Fruit fly (Drosophila melanogaster) whole organism, embryonic: ENCODE measurements around the gene HDAC3.

ENCODE experiments used
- Adf1 ChIP-seq: fragments of 200-800 bp; sonication (Bioruptor generic); IDR thresholded peaks from 2 replicates; pipeline ENCODE4 v1.3.6; 2022; ENCODE audit warnings: missing biosample characterization, missing genetic modification characterization
- B-H2 ChIP-seq: fragments of 200-800 bp; sonication (Bioruptor generic); optimal IDR thresholded peaks from 2 replicates; lab custom pipeline; 2018; ENCODE audit warnings: missing biosample characterization, mild to moderate bottlenecking, missing genetic modification characterization
- CG11247 ChIP-seq: fragments of 200-800 bp; sonication (Bioruptor generic); IDR thresholded peaks from 2 replicates; pipeline ENCODE4 v1.3.6; 2022; ENCODE audit warnings: missing biosample characterization, missing genetic modification characterization
- CG11398 ChIP-seq: fragments of 200-800 bp; sonication (Bioruptor generic); optimal IDR thresholded peaks from 2 replicates; lab custom pipeline; 2016; ENCODE audit warnings: missing biosample characterization, missing genetic modification characterization
- CG11696 ChIP-seq: fragments of 200-800 bp; sonication (Bioruptor generic); IDR thresholded peaks from 2 replicates; pipeline ENCODE4 v1.3.6; 2022; ENCODE audit warnings: missing biosample characterization, missing genetic modification characterization
- CG13287 ChIP-seq: fragments of 200-800 bp; sonication (Bioruptor generic); IDR thresholded peaks from 2 replicates; pipeline ENCODE4 v1.3.6; 2022; ENCODE audit warnings: missing biosample characterization, missing genetic modification characterization; ENCODE audit not compliant: partially characterized antibody
- CG15011 ChIP-seq: fragments of 200-800 bp; sonication (Bioruptor generic); optimal IDR thresholded peaks from 3 replicates; lab custom pipeline; 2018; ENCODE audit warnings: missing biosample characterization, mild to moderate bottlenecking, missing genetic modification characterization
- CG15073 ChIP-seq: fragments of 200-800 bp; sonication (Bioruptor generic); optimal IDR thresholded peaks from 2 replicates; lab custom pipeline; 2016; ENCODE audit warnings: missing biosample characterization, missing genetic modification characterization
- CG17912 ChIP-seq: fragments of 200-800 bp; sonication (Bioruptor generic); optimal IDR thresholded peaks from 2 replicates; lab custom pipeline; 2018; ENCODE audit warnings: missing biosample characterization, mild to moderate bottlenecking, missing genetic modification characterization
- CG31365 ChIP-seq: fragments of 200-800 bp; sonication (Bioruptor generic); optimal IDR thresholded peaks from 2 replicates; lab custom pipeline; 2018; ENCODE audit warnings: missing biosample characterization, mild to moderate bottlenecking, missing genetic modification characterization
- CG3281 ChIP-seq: fragments of 200-800 bp; sonication (Bioruptor generic); optimal IDR thresholded peaks from 3 replicates; lab custom pipeline; 2017; ENCODE audit warnings: missing biosample characterization, mild to moderate bottlenecking, missing genetic modification characterization
- CG34376 ChIP-seq: fragments of 200-800 bp; sonication (Bioruptor generic); optimal IDR thresholded peaks from 2 replicates; lab custom pipeline; 2018; ENCODE audit warnings: missing biosample characterization, mild to moderate bottlenecking, missing genetic modification characterization
- CG4730 ChIP-seq: fragments of 200-800 bp; sonication (Bioruptor generic); IDR thresholded peaks from 2 replicates; pipeline ENCODE4 v1.3.6; 2022; ENCODE audit warnings: missing biosample characterization, missing genetic modification characterization
- CG6689 ChIP-seq: fragments of 200-800 bp; sonication (Bioruptor generic); IDR thresholded peaks from 2 replicates; pipeline ENCODE4 v1.3.6; 2022; ENCODE audit warnings: missing biosample characterization, missing genetic modification characterization
- CG8290 ChIP-seq, 3 experiments: fragments of 200-800 bp; sonication (Bioruptor generic); optimal IDR thresholded peaks; 2 replicates each; lab custom pipeline; 2016 to 2019; ENCODE audit warnings: missing biosample characterization in 3 of 3, missing genetic modification characterization in 3 of 3, mild to moderate bottlenecking in 2 of 3, moderate library complexity in 1 of 3
- Chrac-16 ChIP-seq: fragments of 200-800 bp; sonication (Bioruptor generic); optimal IDR thresholded peaks from 3 replicates; lab custom pipeline; 2016; ENCODE audit warnings: missing biosample characterization, missing genetic modification characterization
- Deaf1 ChIP-seq: fragments of 200-800 bp; optimal IDR thresholded peaks from 3 replicates; lab custom pipeline; 2019; ENCODE audit warnings: missing biosample characterization, mild to moderate bottlenecking, missing genetic modification characterization, moderate library complexity
- Doc3 ChIP-seq: fragments of 200-800 bp; sonication (Bioruptor generic); IDR thresholded peaks from 3 replicates; pipeline ENCODE4 v1.3.6; 2022; ENCODE audit warnings: missing biosample characterization, missing genetic modification characterization; ENCODE audit not compliant: partially characterized antibody
- E2f2 ChIP-seq: fragments of 200-800 bp; sonication (Bioruptor generic); IDR thresholded peaks from 2 replicates; pipeline ENCODE4 v1.3.6; 2022; ENCODE audit warnings: missing biosample characterization, missing genetic modification characterization
- Ets65A ChIP-seq: fragments of 200-800 bp; sonication (Bioruptor generic); peaks from one replicate; lab custom pipeline; 2016; ENCODE audit warnings: missing biosample characterization, missing genetic modification characterization
- Fer1 ChIP-seq: fragments of 200-800 bp; sonication (Bioruptor generic); optimal IDR thresholded peaks from 2 replicates; lab custom pipeline; 2017; ENCODE audit warnings: missing biosample characterization, mild to moderate bottlenecking, missing genetic modification characterization
- GATAe ChIP-seq: fragments of 200-800 bp; sonication (Bioruptor generic); conservative IDR thresholded peaks from 2 replicates; pipeline ENCODE4 v1.3.6; 2022; ENCODE audit warnings: missing biosample characterization, missing genetic modification characterization
- HLH54F ChIP-seq: fragments of 200-800 bp; sonication (Bioruptor generic); optimal IDR thresholded peaks from 3 replicates; lab custom pipeline; 2016; ENCODE audit warnings: missing biosample characterization, missing genetic modification characterization
- Hey ChIP-seq: fragments of 200-800 bp; sonication (Bioruptor generic); optimal IDR thresholded peaks from 3 replicates; lab custom pipeline; 2018; ENCODE audit warnings: missing biosample characterization, mild to moderate bottlenecking, missing genetic modification characterization
- Hsf ChIP-seq: fragments of 200-800 bp; sonication (Bioruptor generic); optimal IDR thresholded peaks from 3 replicates; lab custom pipeline; 2016; ENCODE audit warnings: missing biosample characterization, missing genetic modification characterization
- Jarid2 ChIP-seq: fragments of 200-800 bp; sonication (Bioruptor generic); optimal IDR thresholded peaks from 3 replicates; lab custom pipeline; 2017; ENCODE audit warnings: mild to moderate bottlenecking, missing biosample characterization, missing genetic modification reagents, missing genetic modification characterization
- MBD-R2 ChIP-seq: fragments of 200-800 bp; sonication (Bioruptor generic); IDR thresholded peaks from 2 replicates; pipeline ENCODE4 v1.3.6; 2022; ENCODE audit warnings: missing biosample characterization, missing genetic modification characterization
- Mad ChIP-seq: fragments of 200-800 bp; sonication (Bioruptor generic); optimal IDR thresholded peaks from 2 replicates; lab custom pipeline; 2016; ENCODE audit warnings: missing biosample characterization, missing genetic modification characterization
- Med ChIP-seq: fragments of 200-800 bp; sonication (Bioruptor generic); peaks from one replicate; lab custom pipeline; 2016; ENCODE audit warnings: missing biosample characterization, missing genetic modification characterization, mild to moderate bottlenecking, inconsistent platforms, moderate library complexity
- NK7.1 ChIP-seq: fragments of 200-800 bp; sonication (Bioruptor generic); optimal IDR thresholded peaks from 3 replicates; lab custom pipeline; 2016; ENCODE audit warnings: missing biosample characterization, missing genetic modification characterization
- Opbp ChIP-seq: fragments of 200-800 bp; sonication (Bioruptor generic); IDR thresholded peaks from 3 replicates; pipeline ENCODE4 v1.3.6; 2022; ENCODE audit warnings: missing biosample characterization, missing genetic modification characterization; ENCODE audit not compliant: partially characterized antibody
- Pdp1 ChIP-seq, 2 experiments: fragments of 200-800 bp; sonication (Bioruptor generic); optimal IDR thresholded peaks; 3 replicates each; lab custom pipeline; 2016; ENCODE audit warnings: missing biosample characterization in 2 of 2, missing genetic modification characterization in 2 of 2, mild to moderate bottlenecking in 1 of 2, moderate library complexity in 1 of 2
- Poxn ChIP-seq: fragments of 200-800 bp; sonication (Bioruptor generic); IDR thresholded peaks from 2 replicates; pipeline ENCODE4 v1.3.6; 2022; ENCODE audit warnings: missing biosample characterization, missing genetic modification characterization
- abd-A ChIP-seq: fragments of 200-800 bp; sonication (Bioruptor generic); optimal IDR thresholded peaks from 3 replicates; lab custom pipeline; 2019; ENCODE audit warnings: missing biosample characterization, mild to moderate bottlenecking, missing genetic modification characterization, moderate library complexity
- crol ChIP-seq: fragments of 200-800 bp; sonication (Bioruptor generic); IDR thresholded peaks from 2 replicates; pipeline ENCODE4 v1.3.6; 2022; ENCODE audit warnings: missing biosample characterization, missing genetic modification characterization
- dysf ChIP-seq: fragments of 200-800 bp; sonication (Bioruptor generic); IDR thresholded peaks from 3 replicates; pipeline ENCODE4 v1.3.6; 2022; ENCODE audit warnings: missing biosample characterization, missing genetic modification characterization
- exex ChIP-seq: fragments of 200-800 bp; sonication (Bioruptor generic); optimal IDR thresholded peaks from 4 replicates; lab custom pipeline; 2018; ENCODE audit warnings: missing biosample characterization, mild to moderate bottlenecking, missing genetic modification characterization, moderate library complexity
- gfzf ChIP-seq: fragments of 200-800 bp; sonication (Bioruptor generic); optimal IDR thresholded peaks from 2 replicates; lab custom pipeline; 2016; ENCODE audit warnings: missing biosample characterization, mild to moderate bottlenecking, missing genetic modification characterization, moderate library complexity
- lab ChIP-seq: fragments of 200-800 bp; sonication (Bioruptor generic); optimal IDR thresholded peaks from 3 replicates; lab custom pipeline; 2017; ENCODE audit warnings: missing biosample characterization, missing genetic modification characterization, mild to moderate bottlenecking, moderate library complexity, missing genetic modification reagents
- lmd ChIP-seq: fragments of 200-800 bp; sonication (Bioruptor generic); IDR thresholded peaks from 2 replicates; pipeline ENCODE4 v1.3.6; 2022; ENCODE audit warnings: missing biosample characterization, missing genetic modification characterization
- pan ChIP-seq, 4 experiments: fragments of >200 bp in 3 of 4; fragments of 200-800 bp in 1 of 4; sonication (Bioruptor generic) in 1 of 4; optimal IDR thresholded peaks in 3 of 4; IDR thresholded peaks in 1 of 4; 2 replicates each; pipeline versions ENCODE4 v1.3.6 to Lab custom; 2017 to 2022; ENCODE audit warnings: missing biosample characterization in 2 of 4, missing genetic modification characterization in 2 of 4, mixed read lengths in 1 of 4
- pzg ChIP-seq: fragments of 200-800 bp; sonication (Bioruptor generic); optimal IDR thresholded peaks from 3 replicates; lab custom pipeline; 2018; ENCODE audit warnings: missing biosample characterization, mild to moderate bottlenecking, missing genetic modification characterization, moderate library complexity
- scrt ChIP-seq: fragments of 200-800 bp; sonication (Bioruptor generic); optimal IDR thresholded peaks from 2 replicates; lab custom pipeline; 2018; ENCODE audit warnings: missing biosample characterization, mild to moderate bottlenecking, missing genetic modification characterization, moderate library complexity
- sd ChIP-seq: fragments of 200-800 bp; sonication (Bioruptor generic); optimal IDR thresholded peaks from 3 replicates; lab custom pipeline; 2018; ENCODE audit warnings: missing biosample characterization, mild to moderate bottlenecking, missing genetic modification characterization, moderate library complexity
- sens-2 ChIP-seq: fragments of 200-800 bp; sonication (Bioruptor generic); IDR thresholded peaks from 2 replicates; pipeline ENCODE4 v1.3.6; 2022; ENCODE audit warnings: missing biosample characterization, missing genetic modification characterization
- slou ChIP-seq: fragments of 200-800 bp; sonication (Bioruptor generic); optimal IDR thresholded peaks from 3 replicates; lab custom pipeline; 2016; ENCODE audit warnings: missing biosample characterization, missing genetic modification characterization
- sug ChIP-seq: fragments of 200-800 bp; optimal IDR thresholded peaks from 2 replicates; lab custom pipeline; 2019; ENCODE audit warnings: missing biosample characterization, mild to moderate bottlenecking, missing genetic modification characterization, moderate library complexity
- wdn ChIP-seq: fragments of 200-800 bp; sonication (Bioruptor generic); IDR thresholded peaks from 2 replicates; pipeline ENCODE4 v1.3.6; 2022; ENCODE audit warnings: missing biosample characterization, missing genetic modification characterization
- zfh1 ChIP-seq: fragments of 200-800 bp; sonication (Bioruptor generic); IDR thresholded peaks from 3 replicates; pipeline ENCODE4 v1.3.6; 2022; ENCODE audit warnings: missing biosample characterization, missing genetic modification characterization

The HDAC3 gene

dm6 chr3R:5502646-5503045 is 28.2 kb upstream of the HDAC3 start, which contains the start of gene NKCC (continued):
- TF ChIP-seq zfh1 (GFP tag; lab: Robert Waterston, UW): 0 out of 3 replicates have a peak, but pooled peaks have one; percentile 12
- peak; percentile 15 for TF ChIP-seq CG34376 (GFP tag; lab: Kevin White, UChicago)
- TF ChIP-seq exex: peak; percentile 4
- TF ChIP-seq Chrac-16 (GFP tag; lab: Kevin White, UChicago): no peak
- TF ChIP-seq abd-A (tag; lab: Kevin White, UChicago): no peak
- TF ChIP-seq Fer1: peak; percentile 18
- TF ChIP-seq Opbp (GFP tag; lab: Robert Waterston, UW): no peak
- 0 out of 2 replicates have a peak, but pooled peaks have one; percentile 18 for TF ChIP-seq MBD-R2 (GFP tag; lab: Robert Waterston, UW)
- TF ChIP-seq CG11696 (GFP tag; lab: Robert Waterston, UW): no peak
- peak; percentile 57 for TF ChIP-seq Adf1 (GFP tag; lab: Robert Waterston, UW)
- peak; percentile 80 for TF ChIP-seq Deaf1 (tag; lab: Kevin White, UChicago)
- no peak for TF ChIP-seq CG15011 (GFP tag; lab: Kevin White, UChicago)
- peak; percentile 46; the same call in 1 of the 2 replicates for TF ChIP-seq E2f2 (GFP tag; lab: Robert Waterston, UW)
- no peak for TF ChIP-seq dysf
- peak in 1 of 2 experiments; percentile 3 for TF ChIP-seq Pdp1 (GFP tag; optimal IDR thresholded peaks at IDR 0.05; lab: Kevin White, UChicago)
- no peak for TF ChIP-seq Mad (GFP tag; lab: Kevin White, UChicago)
- no peak for TF ChIP-seq CG8290 (GFP tag; optimal IDR thresholded peaks at IDR 0.05; lab: Kevin White, UChicago)
- peak in 1 of 2 experiments; percentile 3 for TF ChIP-seq CG8290 (tag; optimal IDR thresholded peaks at IDR 0.05; lab: Kevin White, UChicago)
- TF ChIP-seq sens-2 (GFP tag; lab: Robert Waterston, UW): 0 out of 2 replicates have a peak, but pooled peaks have one; percentile 4
- TF ChIP-seq CG17912 (GFP tag; lab: Kevin White, UChicago): no peak
- TF ChIP-seq lab (GFP tag; lab: Kevin White, UChicago): no peak
- TF ChIP-seq Hsf: no peak
- peak; percentile 22 for TF ChIP-seq sug (tag; lab: Kevin White, UChicago)
- no peak for TF ChIP-seq Poxn
- peak; percentile 29; the same call in 1 of the 2 replicates for TF ChIP-seq CG13287 (GFP tag; lab: Robert Waterston, UW)
- no peak for TF ChIP-seq slou
- TF ChIP-seq scrt: peak; percentile 31
- TF ChIP-seq Med (GFP tag; lab: Kevin White, UChicago): peak; percentile 82
- TF ChIP-seq, all 482 proteins: peak for 25

DNA sequence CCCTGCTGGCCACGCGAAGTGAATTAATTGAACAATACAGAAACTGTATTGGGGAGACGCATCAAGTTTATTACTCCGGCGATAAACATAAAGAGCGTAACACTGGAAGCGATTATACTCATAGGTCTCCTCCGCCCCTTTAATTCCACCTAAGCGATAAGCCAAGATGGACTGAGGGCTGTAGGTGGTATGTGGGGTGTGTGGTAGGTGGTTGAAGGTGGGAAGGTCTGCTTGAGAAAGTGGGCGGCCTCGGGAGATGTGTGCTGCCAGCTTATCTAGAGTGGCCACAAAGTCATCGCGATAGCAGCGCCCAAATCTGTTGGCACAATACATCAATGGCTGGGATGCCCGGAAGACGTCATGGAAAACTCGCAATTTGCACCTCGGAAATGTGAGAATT is 23.2 kb upstream of the HDAC3 start:
- TF ChIP-seq B-H2 (GFP tag; lab: Kevin White, UChicago): no peak
- no peak for TF ChIP-seq Ets65A (GFP tag; lab: Kevin White, UChicago)
- peak; percentile 13; the same call in 1 of the 2 replicates for TF ChIP-seq CG11247 (GFP tag; lab: Robert Waterston, UW)
- no peak for TF ChIP-seq CG31365
- TF ChIP-seq pzg (GFP tag; lab: Kevin White, UChicago): no peak
- TF ChIP-seq Jarid2 (GFP tag; lab: Kevin White, UChicago): no peak
- peak in 1 of 2 experiments; percentile 9 for TF ChIP-seq Pdp1 (GFP tag; optimal IDR thresholded peaks at IDR 0.05; lab: Kevin White, UChicago)
- peak; percentile 85 for TF ChIP-seq sug (tag; lab: Kevin White, UChicago)
- no peak for TF ChIP-seq CG4730 (GFP tag; lab: Robert Waterston, UW)
- no peak for TF ChIP-seq CG11398 (GFP tag; lab: Kevin White, UChicago)
- peak; percentile 64 for TF ChIP-seq Hey (tag; lab: Kevin White, UChicago)
- TF ChIP-seq GATAe (GFP tag; lab: Robert Waterston, UW): peak; percentile 41; the same call in 1 of the 2 replicates
- no peak for TF ChIP-seq Med (GFP tag; lab: Kevin White, UChicago)
- TF ChIP-seq lmd (GFP tag; lab: Robert Waterston, UW): no peak
- no peak for TF ChIP-seq wdn
- peak; percentile 43 for TF ChIP-seq lab (GFP tag; lab: Kevin White, UChicago)
- no peak for TF ChIP-seq Opbp (GFP tag; lab: Robert Waterston, UW)
- TF ChIP-seq CG3281 (GFP tag; lab: Kevin White, UChicago): no peak
- TF ChIP-seq HLH54F: no peak
- TF ChIP-seq crol (GFP tag; lab: Robert Waterston, UW): peak; percentile 79
- peak; percentile 34 for TF ChIP-seq sd (tag; lab: Kevin White, UChicago)
- no peak for TF ChIP-seq Doc3 (GFP tag; lab: Robert Waterston, UW)
- no peak for TF ChIP-seq gfzf (GFP tag; lab: Kevin White, UChicago)
- no peak for TF ChIP-seq CG15073 (GFP tag; lab: Kevin White, UChicago)
- no peak for TF ChIP-seq CG6689 (GFP tag; lab: Robert Waterston, UW)
- no peak for TF ChIP-seq NK7.1 (GFP tag; lab: Kevin White, UChicago)
- TF ChIP-seq pan (optimal IDR thresholded peaks at IDR 0.05; lab: Kevin White, UChicago): no peak
- peak in 1 of 2 experiments; percentile 10 for TF ChIP-seq pan (GFP tag; optimal IDR thresholded peaks at IDR 0.05 in 1 of 2, IDR thresholded peaks at IDR 0.05 in 1 of 2)
